Fruit fly (Drosophila melanogaster): Measurements from ENCODE around the gene CG14395.

The CG14395 gene

dm6 chr3R:12656946-12657566, 5.6 kb upstream of the CG14395 start:
- TF ChIP-seq Rel (GFP tag; optimal IDR thresholded peaks at IDR 0.05) (no peak), Rel (tag; optimal IDR thresholded peaks at IDR 0.05) (no peak), OdsH (GFP tag; optimal IDR thresholded peaks at IDR 0.05) (peak; percentile 4)

DNA sequence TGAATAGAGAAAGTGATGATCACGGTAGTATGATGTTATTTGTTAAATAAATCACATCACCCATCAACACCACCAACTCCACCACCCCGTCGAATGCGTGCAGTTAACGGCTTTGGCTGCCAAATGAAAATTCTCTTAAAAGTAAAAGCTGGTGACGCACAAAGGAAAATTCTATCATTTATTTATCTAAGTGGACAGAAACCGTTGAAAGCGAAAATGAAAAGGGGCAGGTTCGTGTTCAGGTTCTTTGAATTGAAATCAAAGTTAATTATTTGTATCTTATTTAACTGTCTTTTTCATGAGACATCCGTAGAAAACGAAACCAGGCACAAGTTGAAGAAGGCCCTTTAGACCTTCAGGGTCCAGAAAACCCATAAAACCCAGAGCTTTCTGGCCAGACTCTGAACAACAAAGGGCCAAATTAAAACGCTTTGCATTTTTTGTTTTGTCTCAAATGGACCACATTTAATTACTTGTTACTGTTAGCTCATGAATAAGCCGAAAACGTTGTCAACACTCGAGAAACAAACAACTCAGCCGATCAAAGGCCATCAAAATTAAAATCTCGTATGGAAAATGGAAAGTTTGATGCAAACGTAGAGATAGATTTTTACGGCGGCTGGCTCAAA, 3.7 kb downstream of the CG14395 start:
- TF ChIP-seq Hr78 (GFP tag; optimal IDR thresholded peaks at IDR 0.05) (no peak), OdsH (GFP tag; optimal IDR thresholded peaks at IDR 0.05) (no peak), Jra (GFP tag; optimal IDR thresholded peaks at IDR 0.05) (no peak), tai (GFP tag; optimal IDR thresholded peaks at IDR 0.05) (no peak), brk (GFP tag; optimal IDR thresholded peaks at IDR 0.05) (no peak), woc (GFP tag; optimal IDR thresholded peaks at IDR 0.05) (no peak), Abd-B (GFP tag; optimal IDR thresholded peaks at IDR 0.05) (no peak), Hnf4 (GFP tag; optimal IDR thresholded peaks at IDR 0.05) (no peak)

DNA sequence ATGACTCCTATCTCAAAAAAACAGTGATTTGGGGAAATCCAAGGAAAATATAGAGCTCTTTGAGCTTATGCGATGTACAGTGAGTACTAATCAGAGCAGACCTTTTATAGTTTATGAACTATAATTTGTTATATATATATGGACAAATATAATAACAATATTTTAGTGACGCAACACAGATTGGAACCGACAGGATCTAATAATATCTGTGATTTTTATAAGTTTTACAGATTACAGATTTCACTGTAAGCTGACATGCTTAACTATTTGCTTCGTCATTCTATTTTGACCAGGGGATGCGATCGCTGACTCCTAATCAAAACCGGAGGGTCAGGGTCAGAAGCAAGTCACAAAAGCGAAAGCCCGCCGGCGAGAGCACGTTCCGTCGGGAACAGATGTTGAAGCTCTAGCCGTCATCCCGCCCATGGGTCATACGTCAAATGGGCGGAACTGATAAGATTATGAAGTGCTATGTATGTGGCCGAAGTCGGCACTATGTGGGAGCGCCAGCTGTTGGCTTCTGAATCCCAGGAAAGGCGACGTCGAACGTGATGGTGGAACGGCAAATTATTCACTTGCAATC, 11.5 kb downstream of the CG14395 start, which contains the start of gene Gnmt:
Gene Gnmt, plus strand, starts transcription at position 568 of the 583 bp plus-strand sequence.
- TF ChIP-seq Jra (GFP tag; optimal IDR thresholded peaks at IDR 0.05) (no peak), Dif (GFP tag; optimal IDR thresholded peaks at IDR 0.05; ENCODE audit: partially characterized antibody) (peak; percentile 33)

DNA sequence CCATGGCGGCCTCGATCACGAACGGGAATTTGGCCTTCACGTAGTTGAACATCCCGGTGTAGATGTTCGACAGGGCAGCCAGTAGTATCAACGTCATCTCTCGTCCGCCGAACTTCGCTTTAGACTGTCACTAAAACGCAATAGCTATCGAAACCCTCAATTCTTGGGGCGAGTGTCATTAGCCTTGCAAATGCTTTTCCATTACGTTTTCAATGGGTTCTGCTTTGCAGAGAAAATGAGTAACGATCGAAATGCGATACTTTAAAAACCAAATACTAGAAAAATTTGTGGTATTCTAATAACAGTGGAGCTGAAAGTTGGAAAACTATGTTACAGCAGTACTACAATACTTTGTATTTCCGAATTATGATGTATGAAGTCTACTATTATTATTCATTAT, 13.5 kb downstream of the CG14395 start, which contains the start of gene CG43630:
Gene CG43630, minus strand, starts transcription at position 101 of the 400 bp plus-strand sequence.
- TF ChIP-seq foxo (GFP tag; optimal IDR thresholded peaks at IDR 0.05), result no peak
- no peak for TF ChIP-seq brk (GFP tag; optimal IDR thresholded peaks at IDR 0.05)
- no peak for TF ChIP-seq ey (GFP tag; optimal IDR thresholded peaks at IDR 0.05)
- TF ChIP-seq sv (GFP tag; optimal IDR thresholded peaks at IDR 0.05), result no peak
- TF ChIP-seq Myc (optimal IDR thresholded peaks at IDR 0.05), result no peak
- TF ChIP-seq dl (GFP tag; optimal IDR thresholded peaks at IDR 0.05; ENCODE audit: insufficient read depth in 1 of 2, partially characterized antibody in 2 of 2), result no peak
- TF ChIP-seq Hnf4 (GFP tag; optimal IDR thresholded peaks at IDR 0.05), result no peak

DNA sequence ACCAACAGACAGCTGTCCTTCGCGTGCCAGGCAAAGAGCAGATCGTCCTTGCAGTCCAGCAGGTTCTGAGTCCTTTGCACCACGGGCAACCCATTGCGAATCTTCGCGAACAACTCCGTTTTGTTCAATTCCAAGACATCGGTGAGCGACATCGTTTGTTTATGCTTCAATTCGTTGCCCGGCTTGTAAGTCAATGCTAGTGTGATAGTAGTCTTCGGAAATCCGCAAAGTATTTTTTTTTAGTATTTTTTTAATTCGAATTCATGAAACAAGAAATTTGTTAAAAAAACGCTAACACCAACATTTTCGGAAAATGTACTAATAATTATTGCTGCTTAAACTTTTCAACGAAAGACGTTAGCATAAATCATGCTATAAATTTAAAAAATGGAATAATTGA, 16.2 kb downstream of the CG14395 start, which contains the start of gene mbo:
Gene mbo, minus strand, starts transcription at position 203 of the 400 bp plus-strand sequence.
- TF ChIP-seq usp (GFP tag; optimal IDR thresholded peaks at IDR 0.05) (no peak), N (GFP tag; optimal IDR thresholded peaks at IDR 0.05) (no peak), Vsx2 (GFP tag; optimal IDR thresholded peaks at IDR 0.05; ENCODE audit: partially characterized antibody) (no peak), pan (optimal IDR thresholded peaks at IDR 0.05) (no peak), psq (GFP tag; optimal IDR thresholded peaks at IDR 0.05) (no peak), Hr78 (GFP tag; optimal IDR thresholded peaks at IDR 0.05) (no peak), Myc (optimal IDR thresholded peaks at IDR 0.05) (no peak), jim (GFP tag; optimal IDR thresholded peaks at IDR 0.05) (no peak), Hnf4 (GFP tag; optimal IDR thresholded peaks at IDR 0.05) (no peak), woc (GFP tag; optimal IDR thresholded peaks at IDR 0.05) (no peak), rgr (GFP tag; optimal IDR thresholded peaks at IDR 0.05) (no peak), CG32264 (GFP tag; optimal IDR thresholded peaks at IDR 0.05) (no peak), foxo (GFP tag; optimal IDR thresholded peaks at IDR 0.05) (no peak), GATAd (GFP tag; optimal IDR thresholded peaks at IDR 0.05) (no peak), Dif (GFP tag; optimal IDR thresholded peaks at IDR 0.05; ENCODE audit: partially characterized antibody) (no peak), br (GFP tag; optimal IDR thresholded peaks at IDR 0.05) (no peak)

dm6 chr3R:12681275-12681674, 18.6 kb downstream of the CG14395 start, which contains the start of gene Cyp313a4:
Cyp313a4 (minus strand) TSS chr3R:12681375.
- TF ChIP-seq GATAd (GFP tag; optimal IDR thresholded peaks at IDR 0.05) (no peak), Myc (optimal IDR thresholded peaks at IDR 0.05) (no peak), Jra (GFP tag; optimal IDR thresholded peaks at IDR 0.05) (no peak), Hr78 (GFP tag; optimal IDR thresholded peaks at IDR 0.05) (no peak), sage (GFP tag; optimal IDR thresholded peaks at IDR 0.05) (no peak), Rel (GFP tag; optimal IDR thresholded peaks at IDR 0.05) (no peak), Rel (tag; optimal IDR thresholded peaks at IDR 0.05) (no peak), jim (GFP tag; optimal IDR thresholded peaks at IDR 0.05) (no peak), brk (GFP tag; optimal IDR thresholded peaks at IDR 0.05) (no peak), h (GFP tag; optimal IDR thresholded peaks at IDR 0.05) (no peak), Mio (GFP tag; optimal IDR thresholded peaks at IDR 0.05) (no peak), woc (GFP tag; optimal IDR thresholded peaks at IDR 0.05) (no peak), tai (GFP tag; optimal IDR thresholded peaks at IDR 0.05) (no peak), Hnf4 (GFP tag; optimal IDR thresholded peaks at IDR 0.05) (no peak), fru (GFP tag; optimal IDR thresholded peaks at IDR 0.05) (no peak), CG32264 (GFP tag; optimal IDR thresholded peaks at IDR 0.05) (no peak), Abd-B (GFP tag; optimal IDR thresholded peaks at IDR 0.05) (no peak)

All from whole organism, wandering third instar larva.